Worm (Caenorhabditis elegans): Measurements from ENCODE around the gene col-106.

The col-106 gene

ce11 chrIV:1434554-1435089 is 26.0 kb downstream of the col-106 start, which contains the start of gene clp-6:
clp-6 (minus strand) TSS chrIV:1435039.
- no peak for TF ChIP-seq ZK546.5 (tag; optimal IDR thresholded peaks at IDR 0.05)
- TF ChIP-seq fos-1 (tag; optimal IDR thresholded peaks at IDR 0.05): no peak
- TF ChIP-seq nhr-129 (tag; optimal IDR thresholded peaks at IDR 0.05): no peak
- TF ChIP-seq Y55F3AM.14 (GFP tag; optimal IDR thresholded peaks at IDR 0.05): no peak
- TF ChIP-seq aly-2 (tag; optimal IDR thresholded peaks at IDR 0.05): no peak
- no peak for TF ChIP-seq lin-39 (tag; optimal IDR thresholded peaks at IDR 0.05)
- TF ChIP-seq unc-62 (GFP tag; optimal IDR thresholded peaks at IDR 0.05): no peak
- no peak for TF ChIP-seq F13H6.1 (tag; optimal IDR thresholded peaks at IDR 0.05)
- no peak for TF ChIP-seq nhr-6 (tag; optimal IDR thresholded peaks at IDR 0.05)
- TF ChIP-seq nhr-11 (tag; optimal IDR thresholded peaks at IDR 0.05): no peak
- no peak for TF ChIP-seq snpc-4 (tag; optimal IDR thresholded peaks at IDR 0.05)
- TF ChIP-seq blmp-1 (tag; optimal IDR thresholded peaks at IDR 0.05; ENCODE audit: insufficient read depth): no peak
- no peak for TF ChIP-seq nhr-12 (tag; optimal IDR thresholded peaks at IDR 0.05)
- TF ChIP-seq ama-1 (optimal IDR thresholded peaks at IDR 0.05): no peak
- TF ChIP-seq nhr-237 (tag; optimal IDR thresholded peaks at IDR 0.05): no peak
- no peak for TF ChIP-seq ztf-11 (tag; optimal IDR thresholded peaks at IDR 0.05)

ce11 chrIV:1433978-1434377 is 26.6 kb downstream of the col-106 start:
- no peak for TF ChIP-seq ztf-11 (tag; optimal IDR thresholded peaks at IDR 0.05)
- TF ChIP-seq Y55F3AM.14 (GFP tag; optimal IDR thresholded peaks at IDR 0.05): no peak
- no peak for TF ChIP-seq nhr-25 (tag; optimal IDR thresholded peaks at IDR 0.05)
- no peak for TF ChIP-seq nhr-23 (tag; optimal IDR thresholded peaks at IDR 0.05)
- TF ChIP-seq unc-55 (GFP tag; optimal IDR thresholded peaks at IDR 0.05): no peak
- TF ChIP-seq elt-3 (tag; optimal IDR thresholded peaks at IDR 0.05): no peak
- no peak for TF ChIP-seq alr-1 (tag; optimal IDR thresholded peaks at IDR 0.05)
- TF ChIP-seq ceh-82 (tag; optimal IDR thresholded peaks at IDR 0.05): no peak
- no peak for TF ChIP-seq lin-13 (GFP tag; optimal IDR thresholded peaks at IDR 0.05)
- no peak for TF ChIP-seq ama-1 (optimal IDR thresholded peaks at IDR 0.05)
- no peak for TF ChIP-seq lin-11 (tag; optimal IDR thresholded peaks at IDR 0.05)
- TF ChIP-seq zag-1 (tag; optimal IDR thresholded peaks at IDR 0.05): no peak
- no peak for TF ChIP-seq nhr-10 (tag; optimal IDR thresholded peaks at IDR 0.05)

ce11 chrIV:1430261-1430660 is 30.3 kb downstream of the col-106 start, which contains the start of gene Y77E11A.23:
Y77E11A.23 (minus strand) TSS chrIV:1430367.
- TF ChIP-seq sma-9 (GFP tag; optimal IDR thresholded peaks at IDR 0.05) (no peak), sma-9 (tag; optimal IDR thresholded peaks at IDR 0.05) (no peak), lsy-2 (tag; optimal IDR thresholded peaks at IDR 0.05) (no peak), aly-2 (tag; optimal IDR thresholded peaks at IDR 0.05) (no peak), lin-13 (GFP tag; optimal IDR thresholded peaks at IDR 0.05) (no peak), ztf-11 (tag; optimal IDR thresholded peaks at IDR 0.05) (no peak), mab-5 (tag; optimal IDR thresholded peaks at IDR 0.05) (no peak), alr-1 (tag; optimal IDR thresholded peaks at IDR 0.05) (no peak), mbf-1 (tag; optimal IDR thresholded peaks at IDR 0.05) (no peak), ceh-82 (tag; optimal IDR thresholded peaks at IDR 0.05) (no peak), lin-39 (tag; optimal IDR thresholded peaks at IDR 0.05) (no peak), peb-1 (tag; optimal IDR thresholded peaks at IDR 0.05) (no peak), elt-1 (tag; optimal IDR thresholded peaks at IDR 0.05) (no peak), ama-1 (optimal IDR thresholded peaks at IDR 0.05) (no peak)

- TF ChIP-seq lin-39 (tag; optimal IDR thresholded peaks at IDR 0.05): no peak
- TF ChIP-seq sma-9 (GFP tag; optimal IDR thresholded peaks at IDR 0.05): no peak
- no peak for TF ChIP-seq sma-9 (tag; optimal IDR thresholded peaks at IDR 0.05)
Measured at ce11 chrIV:1427283-1427682, 33.3 kb downstream of the col-106 start, which contains the start of gene clec-171. clec-171 (minus strand) TSS chrIV:1427383.

- TF ChIP-seq Y55F3AM.14 (GFP tag; optimal IDR thresholded peaks at IDR 0.05) (no peak), peb-1 (tag; optimal IDR thresholded peaks at IDR 0.05) (no peak), C34F6.9 (tag; optimal IDR thresholded peaks at IDR 0.05) (no peak), nhr-21 (tag; optimal IDR thresholded peaks at IDR 0.05) (no peak), unc-39 (tag; optimal IDR thresholded peaks at IDR 0.05) (no peak), blmp-1 (tag; optimal IDR thresholded peaks at IDR 0.05; ENCODE audit: insufficient read depth) (no peak), sem-4 (tag; optimal IDR thresholded peaks at IDR 0.05) (no peak), F13H6.1 (tag; optimal IDR thresholded peaks at IDR 0.05) (no peak), crh-2 (tag; optimal IDR thresholded peaks at IDR 0.05) (no peak), ceh-16 (tag; optimal IDR thresholded peaks at IDR 0.05) (no peak), unc-62 (GFP tag; optimal IDR thresholded peaks at IDR 0.05) (no peak), nhr-6 (tag; optimal IDR thresholded peaks at IDR 0.05) (no peak), R02D3.7 (tag; optimal IDR thresholded peaks at IDR 0.05) (no peak), unc-55 (GFP tag; optimal IDR thresholded peaks at IDR 0.05) (no peak), sma-9 (GFP tag; optimal IDR thresholded peaks at IDR 0.05) (no peak), sma-9 (tag; optimal IDR thresholded peaks at IDR 0.05) (no peak), sma-3 (GFP tag; optimal IDR thresholded peaks at IDR 0.05) (no peak), nhr-77 (tag; optimal IDR thresholded peaks at IDR 0.05) (no peak), nhr-25 (tag; optimal IDR thresholded peaks at IDR 0.05) (no peak)
Measured at ce11 chrIV:1424962-1425361, 35.6 kb downstream of the col-106 start, which contains the start of gene Y77E11A.8. Y77E11A.8 (minus strand) TSS chrIV:1425062.
